Fruit fly (Drosophila melanogaster) whole organism, embryonic: ENCODE measurements around the gene RNF220.

Experiments used
- ATbp ChIP-seq: fragments of 200-800 bp; sonication (Bioruptor generic); optimal IDR thresholded peaks from 2 replicates; lab custom pipeline; 2017; ENCODE audit warnings: missing biosample characterization, mild to moderate bottlenecking, missing genetic modification characterization, missing genetic modification reagents
- Atf-2 ChIP-seq: fragments of 200-800 bp; sonication (Bioruptor generic); optimal IDR thresholded peaks from 2 replicates; lab custom pipeline; 2016; ENCODE audit warnings: missing biosample characterization, missing genetic modification characterization
- CG10366 ChIP-seq: fragments of 200-800 bp; sonication (Bioruptor generic); IDR thresholded peaks from 2 replicates; pipeline ENCODE4 v1.3.6; 2022; ENCODE audit warnings: missing biosample characterization, missing genetic modification characterization
- CG11560 ChIP-seq: fragments of 200-800 bp; sonication (Bioruptor generic); IDR thresholded peaks from 3 replicates; pipeline ENCODE4 v1.3.6; 2022; ENCODE audit warnings: missing biosample characterization, missing genetic modification characterization
- CG12744 ChIP-seq: fragments of 200-800 bp; sonication (Bioruptor generic); optimal IDR thresholded peaks from 2 replicates; lab custom pipeline; 2016; ENCODE audit warnings: missing biosample characterization, missing genetic modification characterization
- CG12942 ChIP-seq: fragments of 200-800 bp; sonication (Bioruptor generic); optimal IDR thresholded peaks from 3 replicates; lab custom pipeline; 2016; ENCODE audit warnings: missing biosample characterization, missing genetic modification characterization
- CG13123 ChIP-seq: fragments of 200-800 bp; sonication (Bioruptor generic); optimal IDR thresholded peaks from 2 replicates; lab custom pipeline; 2016; ENCODE audit warnings: missing biosample characterization, missing genetic modification characterization
- CG13775 ChIP-seq: fragments of 200-800 bp; sonication (Bioruptor generic); optimal IDR thresholded peaks from 3 replicates; lab custom pipeline; 2017; ENCODE audit warnings: missing biosample characterization, mild to moderate bottlenecking, missing genetic modification characterization
- CG14050 ChIP-seq: fragments of 200-800 bp; sonication (Bioruptor generic); IDR thresholded peaks from 3 replicates; pipeline ENCODE4 v1.3.6; 2022; ENCODE audit warnings: missing biosample characterization, missing genetic modification characterization
- CG17385 ChIP-seq: fragments of 200-800 bp; sonication (Bioruptor generic); optimal IDR thresholded peaks from 3 replicates; lab custom pipeline; 2018; ENCODE audit warnings: missing biosample characterization, mild to moderate bottlenecking, missing genetic modification characterization
- CG18619 ChIP-seq: fragments of 200-800 bp; sonication (Bioruptor generic); optimal IDR thresholded peaks from 3 replicates; lab custom pipeline; 2017; ENCODE audit warnings: missing biosample characterization, mild to moderate bottlenecking, missing genetic modification characterization
- CG2120 ChIP-seq: fragments of 200-800 bp; sonication (Bioruptor generic); optimal IDR thresholded peaks from 3 replicates; lab custom pipeline; 2016; ENCODE audit warnings: missing biosample characterization, missing genetic modification characterization
- CG2129 ChIP-seq: fragments of 200-800 bp; sonication (Bioruptor generic); IDR thresholded peaks from 2 replicates; pipeline ENCODE4 v1.3.6; 2022; ENCODE audit warnings: missing biosample characterization, missing genetic modification characterization; ENCODE audit not compliant: partially characterized antibody
- CG32532 ChIP-seq: fragments of 200-800 bp; sonication (Bioruptor generic); IDR thresholded peaks from 2 replicates; pipeline ENCODE4 v1.3.6; 2022; ENCODE audit warnings: missing biosample characterization, missing genetic modification characterization
- CG4282 ChIP-seq: fragments of 200-800 bp; sonication (Bioruptor generic); optimal IDR thresholded peaks from 2 replicates; lab custom pipeline; 2016; ENCODE audit warnings: missing biosample characterization, missing genetic modification characterization
- CG4854 ChIP-seq: fragments of 200-800 bp; sonication (Bioruptor generic); optimal IDR thresholded peaks from 2 replicates; lab custom pipeline; 2016; ENCODE audit warnings: missing biosample characterization, missing genetic modification characterization, inconsistent platforms
- CG6689 ChIP-seq: fragments of 200-800 bp; sonication (Bioruptor generic); IDR thresholded peaks from 2 replicates; pipeline ENCODE4 v1.3.6; 2022; ENCODE audit warnings: missing biosample characterization, missing genetic modification characterization
- CG7372 ChIP-seq: fragments of 200-800 bp; sonication (Bioruptor generic); IDR thresholded peaks from 2 replicates; pipeline ENCODE4 v1.3.6; 2022; ENCODE audit warnings: missing biosample characterization, missing genetic modification characterization
- CG7556 ChIP-seq: fragments of 200-800 bp; sonication (Bioruptor generic); optimal IDR thresholded peaks from 2 replicates; lab custom pipeline; 2017; ENCODE audit warnings: missing biosample characterization, mild to moderate bottlenecking, missing genetic modification characterization
- Camta ChIP-seq: fragments of 200-800 bp; sonication (Bioruptor generic); optimal IDR thresholded peaks from 2 replicates; lab custom pipeline; 2016; ENCODE audit warnings: missing biosample characterization, missing genetic modification characterization
- Deaf1 ChIP-seq: fragments of 200-800 bp; optimal IDR thresholded peaks from 3 replicates; lab custom pipeline; 2019; ENCODE audit warnings: missing biosample characterization, mild to moderate bottlenecking, missing genetic modification characterization, moderate library complexity
- ERR ChIP-seq: fragments of 200-800 bp; sonication (Bioruptor generic); optimal IDR thresholded peaks from 2 replicates; lab custom pipeline; 2016; ENCODE audit warnings: missing biosample characterization, missing genetic modification characterization
- Eip74EF ChIP-seq, 2 experiments: fragments of 200-800 bp in 1 of 2; fragments of >200 bp in 1 of 2; sonication (Bioruptor generic) in 1 of 2; optimal IDR thresholded peaks; 2 replicates each; lab custom pipeline; 2017 to 2019; ENCODE audit warnings: missing biosample characterization in 2 of 2, missing genetic modification characterization in 2 of 2, mild to moderate bottlenecking in 1 of 2, moderate library complexity in 1 of 2
- Gug ChIP-seq: fragments of 200-800 bp; sonication (Bioruptor generic); IDR thresholded peaks from 4 replicates; pipeline ENCODE4 v1.3.6; 2022; ENCODE audit warnings: missing biosample characterization, missing genetic modification characterization
- HLH54F ChIP-seq: fragments of 200-800 bp; sonication (Bioruptor generic); optimal IDR thresholded peaks from 3 replicates; lab custom pipeline; 2016; ENCODE audit warnings: missing biosample characterization, missing genetic modification characterization
- Hmx ChIP-seq: fragments of 200-800 bp; sonication (Bioruptor generic); optimal IDR thresholded peaks from 2 replicates; lab custom pipeline; 2016; ENCODE audit warnings: missing biosample characterization, missing genetic modification characterization
- Kr ChIP-seq: fragments of 200-800 bp; sonication (Bioruptor generic); optimal IDR thresholded peaks from 2 replicates; lab custom pipeline; 2017; ENCODE audit warnings: missing biosample characterization, mild to moderate bottlenecking, missing genetic modification characterization
- Max ChIP-seq: fragments of 200-800 bp; sonication (Bioruptor generic); optimal IDR thresholded peaks from 2 replicates; lab custom pipeline; 2016; ENCODE audit warnings: missing biosample characterization, mild to moderate bottlenecking, missing genetic modification characterization
- Nf-YB ChIP-seq: fragments of 200-800 bp; sonication (Bioruptor generic); optimal IDR thresholded peaks from 3 replicates; lab custom pipeline; 2019; ENCODE audit warnings: missing biosample characterization, mild to moderate bottlenecking, missing genetic modification characterization, moderate library complexity
- Oaz ChIP-seq: fragments of 200-800 bp; sonication (Bioruptor generic); IDR thresholded peaks from 2 replicates; pipeline ENCODE4 v1.3.6; 2022; ENCODE audit warnings: missing biosample characterization, missing genetic modification characterization
- Rx ChIP-seq: fragments of 200-800 bp; sonication (Bioruptor generic); IDR thresholded peaks from 2 replicates; pipeline ENCODE4 v1.3.6; 2022; ENCODE audit warnings: missing biosample characterization, missing genetic modification characterization
- ara ChIP-seq: fragments of 200-800 bp; sonication (Bioruptor generic); IDR thresholded peaks from 2 replicates; pipeline ENCODE4 v1.3.6; 2022; ENCODE audit warnings: missing biosample characterization, missing genetic modification characterization
- cad ChIP-seq: fragments of >200 bp; optimal IDR thresholded peaks from 2 replicates; lab custom pipeline; 2017; ENCODE audit warnings: missing biosample characterization, missing genetic modification characterization
- cas ChIP-seq: fragments of 200-800 bp; sonication (Bioruptor generic); IDR thresholded peaks from 2 replicates; pipeline ENCODE4 v1.3.6; 2022; ENCODE audit warnings: missing biosample characterization, missing genetic modification characterization
- ci ChIP-seq: fragments of 200-800 bp; sonication (Bioruptor generic); IDR thresholded peaks from 3 replicates; pipeline ENCODE4 v1.3.6; 2022; ENCODE audit warnings: missing biosample characterization, missing genetic modification characterization
- dm ChIP-seq: fragments of 200-800 bp; sonication (Bioruptor generic); optimal IDR thresholded peaks from 3 replicates; lab custom pipeline; 2016; ENCODE audit warnings: missing biosample characterization, missing genetic modification characterization
- dmrt11E ChIP-seq: fragments of 200-800 bp; sonication (Bioruptor generic); optimal IDR thresholded peaks from 3 replicates; lab custom pipeline; 2018; ENCODE audit warnings: missing biosample characterization, mild to moderate bottlenecking, missing genetic modification characterization, moderate library complexity
- dmrt99B ChIP-seq: fragments of 200-800 bp; sonication (Bioruptor generic); optimal IDR thresholded peaks from 2 replicates; lab custom pipeline; 2018; ENCODE audit warnings: missing biosample characterization, mild to moderate bottlenecking, missing genetic modification characterization, moderate library complexity
- dysf ChIP-seq: fragments of 200-800 bp; sonication (Bioruptor generic); IDR thresholded peaks from 3 replicates; pipeline ENCODE4 v1.3.6; 2022; ENCODE audit warnings: missing biosample characterization, missing genetic modification characterization
- ftz-f1 ChIP-seq: fragments of 200-800 bp; sonication (Bioruptor generic); optimal IDR thresholded peaks from 2 replicates; lab custom pipeline; 2016; ENCODE audit warnings: missing biosample characterization, missing genetic modification characterization
- kay ChIP-seq: fragments of 200-800 bp; sonication (Bioruptor generic); optimal IDR thresholded peaks from 2 replicates; lab custom pipeline; 2016; ENCODE audit warnings: missing biosample characterization, missing genetic modification characterization
- knrl ChIP-seq: fragments of 200-800 bp; sonication (Bioruptor generic); IDR thresholded peaks from 3 replicates; pipeline ENCODE4 v1.3.6; 2022; ENCODE audit warnings: missing biosample characterization, missing genetic modification characterization; ENCODE audit not compliant: partially characterized antibody
- peb ChIP-seq: fragments of 200-800 bp; sonication (Bioruptor generic); IDR thresholded peaks from 2 replicates; pipeline ENCODE4 v1.3.6; 2022; ENCODE audit warnings: missing biosample characterization, missing genetic modification characterization
- phol ChIP-seq: fragments of 200-800 bp; sonication (Bioruptor generic); optimal IDR thresholded peaks from 3 replicates; lab custom pipeline; 2018; ENCODE audit warnings: missing biosample characterization, mild to moderate bottlenecking, missing genetic modification characterization, moderate library complexity
- pita ChIP-seq: fragments of 200-800 bp; sonication (Bioruptor generic); optimal IDR thresholded peaks from 2 replicates; lab custom pipeline; 2017; ENCODE audit warnings: missing biosample characterization, mild to moderate bottlenecking, missing genetic modification characterization
- tgo ChIP-seq: fragments of 200-800 bp; sonication (Bioruptor generic); IDR thresholded peaks from 3 replicates; pipeline ENCODE4 v1.3.6; 2022; ENCODE audit warnings: missing biosample characterization, missing genetic modification characterization
- tll ChIP-seq, 2 experiments: fragments of 200-800 bp in 1 of 2; fragments of >200 bp in 1 of 2; sonication (Bioruptor generic) in 1 of 2; optimal IDR thresholded peaks; 2 replicates each; lab custom pipeline; 2017 to 2019; ENCODE audit warnings: missing biosample characterization in 2 of 2, missing genetic modification characterization in 2 of 2, mild to moderate bottlenecking in 1 of 2, moderate library complexity in 1 of 2
- trem ChIP-seq: fragments of 200-800 bp; optimal IDR thresholded peaks from 3 replicates; lab custom pipeline; 2019; ENCODE audit warnings: missing biosample characterization, mild to moderate bottlenecking, missing genetic modification characterization, moderate library complexity
- wdn ChIP-seq: fragments of 200-800 bp; sonication (Bioruptor generic); IDR thresholded peaks from 2 replicates; pipeline ENCODE4 v1.3.6; 2022; ENCODE audit warnings: missing biosample characterization, missing genetic modification characterization

The RNF220 gene

DNA sequence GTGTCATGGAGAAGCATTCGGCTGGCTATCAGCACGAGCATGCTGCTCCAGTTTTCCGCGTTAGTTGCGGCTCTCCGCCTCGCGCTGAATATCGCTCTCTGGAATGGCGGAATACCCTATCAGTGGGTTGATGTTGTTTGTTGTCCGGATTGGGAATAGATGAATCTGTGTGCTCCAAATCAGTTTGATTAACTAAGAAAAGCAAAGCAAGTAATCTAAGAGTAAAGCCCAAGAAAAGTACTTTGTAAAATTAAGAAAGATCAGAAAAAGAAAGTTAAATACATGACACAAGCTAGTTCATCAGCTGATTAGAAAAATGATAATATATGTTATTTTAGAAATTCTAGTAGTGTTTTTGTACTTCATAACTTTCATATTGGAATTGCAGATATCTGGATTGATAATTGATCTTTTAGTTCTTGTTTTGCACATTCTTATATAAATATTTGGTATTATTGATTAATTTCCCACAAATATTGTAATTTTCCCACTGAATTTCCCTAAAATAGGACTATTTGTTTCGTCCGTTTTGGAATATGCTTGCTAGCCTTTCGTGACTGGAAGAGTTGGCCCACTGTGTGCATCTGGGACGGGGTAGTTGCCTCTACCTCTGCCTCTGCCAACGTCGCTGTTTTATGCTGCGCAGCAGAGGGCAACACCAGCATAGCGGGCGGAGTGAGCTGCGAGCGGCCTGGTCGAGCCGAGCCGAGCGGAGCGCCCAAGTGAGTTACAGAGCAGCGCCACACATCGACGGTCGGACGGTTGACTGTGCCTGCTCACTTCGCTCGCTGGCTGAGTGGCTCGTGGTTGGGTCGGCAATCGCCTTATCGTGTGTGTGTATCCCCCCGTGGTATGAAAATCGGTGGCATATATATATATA is 27.9 kb upstream of the RNF220 start (continued):
- TF ChIP-seq Oaz (GFP tag; lab: Robert Waterston, UW): peak; percentile 23; the same call in 1 of the 2 replicates
- no peak for TF ChIP-seq Kr (GFP tag; lab: Kevin White, UChicago)
- no peak for TF ChIP-seq CG12744 (GFP tag; lab: Kevin White, UChicago)
- peak; percentile 76 for TF ChIP-seq CG18619 (GFP tag; lab: Kevin White, UChicago)
- TF ChIP-seq Rx (GFP tag; lab: Robert Waterston, UW): peak; percentile 57
- TF ChIP-seq dmrt11E (tag; lab: Kevin White, UChicago): no peak
- TF ChIP-seq Eip74EF (GFP tag; optimal IDR thresholded peaks at IDR 0.05; lab: Kevin White, UChicago): no peak
- no peak for TF ChIP-seq knrl (GFP tag; lab: Robert Waterston, UW)
- TF ChIP-seq CG14050 (GFP tag; lab: Robert Waterston, UW): peak; percentile 36; the same call in 2 of the 3 replicates
- peak; percentile 23 for TF ChIP-seq CG12942 (GFP tag; lab: Kevin White, UChicago)
- TF ChIP-seq cas (GFP tag; lab: Robert Waterston, UW): 0 out of 2 replicates have a peak, but pooled peaks have one; percentile 25
- peak; percentile 42 for TF ChIP-seq CG13123 (GFP tag; lab: Kevin White, UChicago)
- peak; percentile 45; the same call in 1 of the 2 replicates for TF ChIP-seq CG10366 (GFP tag; lab: Robert Waterston, UW)
- no peak for TF ChIP-seq CG11560 (tag; lab: Robert Waterston, UW)
- peak; percentile 26 for TF ChIP-seq Nf-YB (GFP tag; lab: Kevin White, UChicago)
- no peak for TF ChIP-seq CG4854
- TF ChIP-seq ATbp (GFP tag; lab: Kevin White, UChicago): peak; percentile 52
- no peak for TF ChIP-seq pita (GFP tag; lab: Kevin White, UChicago)
- peak; percentile 35; the same call in 1 of the 2 replicates for TF ChIP-seq wdn
- peak; percentile 72 for TF ChIP-seq dmrt99B (tag; lab: Kevin White, UChicago)
- TF ChIP-seq CG17385: peak; percentile 49
- peak; percentile 51 for TF ChIP-seq ftz-f1 (GFP tag; lab: Kevin White, UChicago)
- TF ChIP-seq Deaf1 (tag; lab: Kevin White, UChicago): peak; percentile 95
- TF ChIP-seq CG13775 (GFP tag; lab: Kevin White, UChicago): peak; percentile 63
- peak; percentile 39; the same call in 1 of the 2 replicates for TF ChIP-seq ara (GFP tag; lab: Robert Waterston, UW)
- TF ChIP-seq ERR (GFP tag; lab: Kevin White, UChicago): no peak
- TF ChIP-seq Max (GFP tag; lab: Kevin White, UChicago): no peak
- TF ChIP-seq CG7372 (GFP tag; lab: Robert Waterston, UW): peak; percentile 27
- TF ChIP-seq trem (tag; lab: Kevin White, UChicago): peak; percentile 0
- no peak for TF ChIP-seq CG2129 (GFP tag; lab: Robert Waterston, UW)
- TF ChIP-seq CG32532 (GFP tag; lab: Robert Waterston, UW): peak; percentile 75
- TF ChIP-seq tgo (GFP tag; lab: Robert Waterston, UW): peak; percentile 43; the same call in 2 of the 3 replicates
- TF ChIP-seq dm (GFP tag; lab: Kevin White, UChicago): peak; percentile 8
- TF ChIP-seq ci (GFP tag; lab: Robert Waterston, UW): peak; percentile 83
- TF ChIP-seq dysf: peak; percentile 68
- peak; percentile 55 for TF ChIP-seq Atf-2 (GFP tag; lab: Kevin White, UChicago)
- no peak for TF ChIP-seq cad (GFP tag; lab: Kevin White, UChicago)
- 0 out of 2 replicates have a peak, but pooled peaks have one; percentile 4 for TF ChIP-seq CG6689 (GFP tag; lab: Robert Waterston, UW)
- no peak for TF ChIP-seq kay (GFP tag; lab: Kevin White, UChicago)
- TF ChIP-seq peb (GFP tag; lab: Robert Waterston, UW): no peak
- peak; percentile 74 for TF ChIP-seq phol (tag; lab: Kevin White, UChicago)
- TF ChIP-seq HLH54F: peak; percentile 8
- TF ChIP-seq CG4282: no peak
- peak; percentile 64 for TF ChIP-seq Camta (GFP tag; lab: Kevin White, UChicago)
- peak; percentile 89 for TF ChIP-seq CG7556
- TF ChIP-seq Hmx: peak; percentile 38
- peak; percentile 72 for TF ChIP-seq CG2120 (GFP tag; lab: Kevin White, UChicago)
- TF ChIP-seq Gug: peak; percentile 79
- TF ChIP-seq tll (GFP tag; optimal IDR thresholded peaks at IDR 0.05; lab: Kevin White, UChicago): no peak
